Worm (Caenorhabditis elegans): Measurements from ENCODE around the gene sre-52.
"Not testable (repeated sequence)": the region's sequence is repeated elsewhere in the genome, so short reads cannot be mapped to it uniquely, and the experiment has no call there.

The sre-52 gene

DNA sequence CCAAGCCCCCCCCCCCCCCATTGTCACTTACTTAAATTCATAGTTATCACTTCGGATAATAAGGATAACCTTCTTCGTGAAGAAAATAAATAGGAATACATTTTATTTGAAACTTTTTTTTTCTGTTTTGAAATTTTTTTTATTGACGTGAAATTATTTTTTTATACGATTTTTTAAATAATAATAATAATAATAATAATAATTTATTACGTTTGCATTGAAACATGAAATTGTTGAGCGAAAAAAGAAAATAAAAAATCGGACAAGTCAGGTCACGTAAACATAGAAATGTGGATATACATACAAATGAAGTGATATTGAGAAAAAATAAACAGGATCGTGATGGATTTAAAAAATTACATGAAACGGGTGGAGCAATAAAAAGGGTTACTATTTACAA lies 25.9 kb upstream of the sre-52 start, which contains the start of gene C50E10.2:
TSS of gene C50E10.2 (minus strand) at position 101 of the 400 bp plus-strand sequence.
- no peak for TF ChIP-seq daf-12 (tag; optimal IDR thresholded peaks at IDR 0.05)
- no peak for TF ChIP-seq mml-1 (tag; optimal IDR thresholded peaks at IDR 0.05)
- no peak for TF ChIP-seq nhr-25 (tag; optimal IDR thresholded peaks at IDR 0.05)
- TF ChIP-seq jun-1 (tag; optimal IDR thresholded peaks at IDR 0.05): no peak
- no peak for TF ChIP-seq nhr-76 (tag; optimal IDR thresholded peaks at IDR 0.05)
- no peak for TF ChIP-seq nhr-67 (tag; optimal IDR thresholded peaks at IDR 0.05)
- no peak for TF ChIP-seq nhr-11 (tag; optimal IDR thresholded peaks at IDR 0.05)
- no peak for TF ChIP-seq nhr-43 (tag; optimal IDR thresholded peaks at IDR 0.05; ENCODE audit: poor library complexity, severe bottlenecking)
- no peak for TF ChIP-seq ceh-82 (tag; optimal IDR thresholded peaks at IDR 0.05)
- TF ChIP-seq snpc-4 (tag; optimal IDR thresholded peaks at IDR 0.05): no peak
- no peak for TF ChIP-seq eor-1 (tag; optimal IDR thresholded peaks at IDR 0.05)

- TF ChIP-seq ceh-16 (tag; optimal IDR thresholded peaks at IDR 0.05) (no peak), mml-1 (tag; optimal IDR thresholded peaks at IDR 0.05) (no peak), R02D3.7 (tag; optimal IDR thresholded peaks at IDR 0.05) (no peak), lin-39 (tag; optimal IDR thresholded peaks at IDR 0.05) (no peak)
Observed at ce11 chrII:12311560-12311959, 24.0 kb upstream of the sre-52 start, which contains the start of gene sre-51. sre-51 (plus strand) TSS chrII:12311860.

- TF ChIP-seq hmg-11, jun-1, nhr-67 (tag; optimal IDR thresholded peaks at IDR 0.05): not testable (repeated sequence)
Observed at ce11 chrII:12318541-12318940, 17.0 kb upstream of the sre-52 start, which contains the start of gene sre-49. sre-49 (plus strand) TSS chrII:12318841.

DNA sequence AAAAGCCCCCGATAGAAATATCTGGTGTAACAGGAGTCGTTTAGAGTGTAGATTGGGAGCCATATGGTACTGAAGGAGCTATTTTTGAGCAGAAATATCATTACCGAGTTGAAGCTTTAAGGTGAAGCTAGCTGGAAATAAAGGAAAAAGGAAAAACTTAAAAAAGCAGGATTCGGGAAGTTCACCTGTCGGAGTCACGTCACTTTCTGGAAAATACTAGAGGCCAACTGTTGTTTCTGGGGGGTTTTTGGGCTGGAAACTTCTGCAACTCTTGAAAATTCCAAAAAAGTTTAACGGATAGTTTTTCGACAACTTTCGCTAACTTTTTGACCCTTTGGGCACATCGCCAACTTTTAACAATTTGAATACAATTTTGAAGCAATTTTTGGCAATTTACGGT lies 12.2 kb upstream of the sre-52 start, which contains the start of gene sre-53:
TSS of gene sre-53 (minus strand) at position 101 of the 400 bp plus-strand sequence.
- no peak for TF ChIP-seq nhr-11 (tag; optimal IDR thresholded peaks at IDR 0.05)
- TF ChIP-seq fos-1 (tag; optimal IDR thresholded peaks at IDR 0.05): no peak
- TF ChIP-seq eor-1 (tag; optimal IDR thresholded peaks at IDR 0.05): no peak
- no peak for TF ChIP-seq ceh-16 (tag; optimal IDR thresholded peaks at IDR 0.05)
- TF ChIP-seq ZK546.5 (tag; optimal IDR thresholded peaks at IDR 0.05): no peak
- no peak for TF ChIP-seq ceh-82 (tag; optimal IDR thresholded peaks at IDR 0.05)
- TF ChIP-seq lsy-12 (tag; optimal IDR thresholded peaks at IDR 0.05): no peak
- TF ChIP-seq pha-4 (tag; optimal IDR thresholded peaks at IDR 0.05): no peak
- TF ChIP-seq mdl-1 (tag; optimal IDR thresholded peaks at IDR 0.05): no peak
- TF ChIP-seq mml-1 (tag; optimal IDR thresholded peaks at IDR 0.05): no peak
- TF ChIP-seq lin-39 (tag; optimal IDR thresholded peaks at IDR 0.05): no peak
- no peak for TF ChIP-seq nhr-12 (tag; optimal IDR thresholded peaks at IDR 0.05)
- TF ChIP-seq zag-1 (tag; optimal IDR thresholded peaks at IDR 0.05): no peak
- no peak for TF ChIP-seq skn-1 (tag; optimal IDR thresholded peaks at IDR 0.05)
- TF ChIP-seq ztf-4 (tag; optimal IDR thresholded peaks at IDR 0.05): no peak
- no peak for TF ChIP-seq snpc-4 (tag; optimal IDR thresholded peaks at IDR 0.05)
- TF ChIP-seq lin-15B (tag; optimal IDR thresholded peaks at IDR 0.05): no peak
- TF ChIP-seq nhr-76 (tag; optimal IDR thresholded peaks at IDR 0.05): no peak
- no peak for TF ChIP-seq elt-2 (tag; optimal IDR thresholded peaks at IDR 0.05)

ce11 chrII:12324159-12324558 lies 11.4 kb upstream of the sre-52 start, which contains the start of gene sre-56:
sre-56 (plus strand) TSS chrII:12324459.
- no peak for TF ChIP-seq nfya-1 (tag; optimal IDR thresholded peaks at IDR 0.05; ENCODE audit: insufficient read depth)
- no peak for TF ChIP-seq elt-2 (tag; optimal IDR thresholded peaks at IDR 0.05)
- TF ChIP-seq pqm-1 (tag; optimal IDR thresholded peaks at IDR 0.05): no peak
- TF ChIP-seq ama-1 (optimal IDR thresholded peaks at IDR 0.05): no peak
- no peak for TF ChIP-seq nhr-43 (tag; optimal IDR thresholded peaks at IDR 0.05; ENCODE audit: poor library complexity, severe bottlenecking)
- TF ChIP-seq skn-1 (tag; optimal IDR thresholded peaks at IDR 0.05): no peak
- no peak for TF ChIP-seq unc-39 (tag; optimal IDR thresholded peaks at IDR 0.05)
- no peak for TF ChIP-seq fos-1 (tag; optimal IDR thresholded peaks at IDR 0.05)
- TF ChIP-seq nhr-28 (tag; optimal IDR thresholded peaks at IDR 0.05): no peak
- no peak for TF ChIP-seq ceh-82 (tag; optimal IDR thresholded peaks at IDR 0.05)
- TF ChIP-seq R02D3.7 (tag; optimal IDR thresholded peaks at IDR 0.05): no peak
- TF ChIP-seq egl-5 (tag; optimal IDR thresholded peaks at IDR 0.05): no peak
- TF ChIP-seq lin-39 (tag; optimal IDR thresholded peaks at IDR 0.05): no peak
- no peak for TF ChIP-seq nhr-11 (tag; optimal IDR thresholded peaks at IDR 0.05)
- TF ChIP-seq fkh-10 (GFP tag; optimal IDR thresholded peaks at IDR 0.05): no peak
- TF ChIP-seq nhr-237 (tag; optimal IDR thresholded peaks at IDR 0.05): no peak
- TF ChIP-seq ceh-16 (tag; optimal IDR thresholded peaks at IDR 0.05): no peak
- TF ChIP-seq snpc-4 (tag; optimal IDR thresholded peaks at IDR 0.05): no peak
